Worm (Caenorhabditis elegans): ENCODE data around the gene cox-14.

cox-14 gene

ce11 chrIII:10270778-10271307 is 52.1 kb downstream of the cox-14 start, which contains the start of gene cnk-1 (continued):
- TF ChIP-seq Y56A3A.18 (GFP tag; IDR thresholded peaks at IDR 0.05) (peak; percentile 95), fkh-3 (tag; optimal IDR thresholded peaks at IDR 0.05) (no peak), snpc-1.3 (tag; optimal IDR thresholded peaks at IDR 0.05; ENCODE audit: insufficient read depth) (no peak), unc-62 (GFP tag; optimal IDR thresholded peaks at IDR 0.05) (no peak), Y53F4B.3 (GFP tag; IDR thresholded peaks at IDR 0.05) (no peak; the same call in 1 of the 2 replicates), ceh-40 (GFP tag; IDR thresholded peaks at IDR 0.05) (peak; percentile 73; the same call in 1 of the 2 replicates), attf-3 (GFP tag; conservative IDR thresholded peaks at IDR 0.05) (peak; percentile 80), ekl-4 (GFP tag; IDR thresholded peaks at IDR 0.05) (peak; percentile 98)

ce11 chrIII:10271807-10272206 is 53.1 kb downstream of the cox-14 start:
- TF ChIP-seq ZK185.1 (tag; optimal IDR thresholded peaks at IDR 0.05; ENCODE audit: poor library complexity, severe bottlenecking) = no peak
- TF ChIP-seq T26A5.8 (tag; optimal IDR thresholded peaks at IDR 0.05) = no peak
- no peak for TF ChIP-seq let-526 (GFP tag; IDR thresholded peaks at IDR 0.05)
- no peak for TF ChIP-seq ztf-26 (tag; optimal IDR thresholded peaks at IDR 0.05)
- TF ChIP-seq rec-8 (tag; optimal IDR thresholded peaks at IDR 0.05) = no peak
- TF ChIP-seq zim-3 (tag; optimal IDR thresholded peaks at IDR 0.05) = no peak
- no peak for TF ChIP-seq pbrm-1 (GFP tag; IDR thresholded peaks at IDR 0.05)
